Fruit fly (Drosophila melanogaster) Kc167 (cell line): ENCODE results near the gene CG6966.

Experiments
- Myc ChIP-seq: fragments of >200 bp; optimal IDR thresholded peaks from 2 replicates; lab custom pipeline; 2017; ENCODE audit warnings: missing external identifiers
- insv ChIP-seq: fragments of >200 bp; optimal IDR thresholded peaks from 3 replicates; lab custom pipeline; 2018; ENCODE audit warnings: missing external identifiers
- psq ChIP-seq: fragments of >200 bp; optimal IDR thresholded peaks from 2 replicates; lab custom pipeline; 2017; ENCODE audit warnings: missing external identifiers

DNA sequence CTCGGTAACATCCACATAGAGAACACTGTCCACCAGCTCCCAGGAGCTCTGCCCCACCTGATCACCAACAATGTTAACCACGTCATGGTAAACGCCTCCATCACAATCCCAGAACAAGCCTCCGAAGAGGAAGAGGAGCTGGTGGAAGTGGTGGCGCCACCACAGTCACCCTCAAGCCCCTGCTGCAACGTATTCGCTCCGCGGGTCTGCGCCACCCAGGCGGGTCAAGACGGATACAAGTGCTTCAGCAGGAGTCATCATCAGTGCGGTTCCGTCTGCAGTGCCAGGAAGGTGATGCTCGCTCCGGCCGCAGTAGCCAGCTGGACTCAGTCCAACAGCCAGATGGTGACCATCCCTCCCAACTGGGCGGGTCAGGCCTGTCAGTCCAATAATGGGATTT, 42.8 kb upstream of the CG6966 start:
- TF ChIP-seq insv (no peak), psq (lab: Kevin White, UChicago) (no peak), Myc (lab: Kevin White, UChicago) (no peak)
